Worm (Caenorhabditis elegans) whole organism, L4 larva: Measurements from ENCODE around the gene fbxb-45.
"Not testable (repeated sequence)": the region's sequence is repeated elsewhere in the genome, so short reads cannot be mapped to it uniquely, and the experiment has no call there.

Source experiments
- ceh-28 ChIP-seq: fragments of 150-350 bp; optimal IDR thresholded peaks from 2 replicates; lab custom pipeline; 2014; ENCODE audit warnings: missing biosample characterization, missing genetic modification reagents, missing genetic modification characterization
- nhr-10 ChIP-seq: fragments of 150-350 bp; optimal IDR thresholded peaks from 2 replicates; lab custom pipeline; 2014; ENCODE audit warnings: missing biosample characterization, missing genetic modification characterization
- nhr-48 ChIP-seq: sonication (generic microtip); optimal IDR thresholded peaks from 2 replicates; lab custom pipeline; 2016; ENCODE audit warnings: mild to moderate bottlenecking, missing genetic modification characterization, missing compliant biosample characterization
- nhr-77 ChIP-seq: fragments of 150-350 bp; optimal IDR thresholded peaks from 2 replicates; lab custom pipeline; 2014; ENCODE audit warnings: missing biosample characterization, missing genetic modification characterization

- TF ChIP-seq nhr-48 (tag; lab: Kevin White, UChicago); nhr-77; nhr-10; ceh-28 (tag; lab: Kevin White, UChicago): not testable (repeated sequence)
Observed at ce11 chrII:994231-994630, 49.6 kb downstream of the fbxb-45 start, which contains the start of gene F45D11.7.
